Worm (Caenorhabditis elegans) whole organism, young adult: ENCODE measurements around the gene C33C12.4.

ENCODE experiments used
- B0019.2 ChIP-seq: fragments of 200-800 bp; sonication (Bioruptor generic); conservative IDR thresholded peaks from 2 replicates; pipeline ENCODE4 v1.3.6; 2022; ENCODE audit warnings: missing genetic modification reagents, missing genetic modification characterization, missing compliant biosample characterization
- C17E4.6 ChIP-seq: fragments of 200-800 bp; sonication (Bioruptor generic); IDR thresholded peaks from 2 replicates; pipeline ENCODE4 v1.3.6; 2022; ENCODE audit warnings: missing genetic modification reagents, missing genetic modification characterization, missing compliant biosample characterization
- F37B4.10 ChIP-seq: fragments of 200-800 bp; sonication (Bioruptor generic); IDR thresholded peaks from 2 replicates; pipeline ENCODE4 v1.3.6; 2022; ENCODE audit warnings: missing genetic modification characterization, missing compliant biosample characterization
- F57A8.1 ChIP-seq: fragments of 200-800 bp; sonication (Bioruptor generic); optimal IDR thresholded peaks from 2 replicates; lab custom pipeline; 2018; ENCODE audit warnings: mild to moderate bottlenecking, missing genetic modification characterization, moderate library complexity, missing compliant biosample characterization
- F57C9.4 ChIP-seq: sonication (generic microtip); optimal IDR thresholded peaks from 2 replicates; lab custom pipeline; 2017; ENCODE audit warnings: mild to moderate bottlenecking, missing genetic modification characterization, missing compliant biosample characterization
- K11D2.4 ChIP-seq: fragments of 200-800 bp; sonication (Bioruptor generic); IDR thresholded peaks from 2 replicates; pipeline ENCODE4 v1.3.6; 2022; ENCODE audit warnings: missing genetic modification reagents, missing genetic modification characterization, missing compliant biosample characterization
- Y95B8A.8 ChIP-seq: fragments of 200-800 bp; sonication (Bioruptor generic); IDR thresholded peaks from 2 replicates; pipeline ENCODE4 v1.3.6; 2022; ENCODE audit warnings: missing genetic modification reagents, missing genetic modification characterization, missing compliant biosample characterization
- attf-5 ChIP-seq: fragments of 200-800 bp; sonication (Bioruptor generic); optimal IDR thresholded peaks from 2 replicates; lab custom pipeline; 2018; ENCODE audit warnings: mild to moderate bottlenecking, missing genetic modification characterization, missing compliant biosample characterization
- ccch-3 ChIP-seq: fragments of 200-800 bp; sonication (Bioruptor generic); optimal IDR thresholded peaks from 2 replicates; lab custom pipeline; 2018; ENCODE audit warnings: mild to moderate bottlenecking, missing genetic modification characterization, missing compliant biosample characterization
- cebp-1 ChIP-seq, 2 experiments: fragments of 200-800 bp in 1 of 2; sonication (Bioruptor generic) in 1 of 2; sonication (generic microtip) in 1 of 2; IDR thresholded peaks in 1 of 2; optimal IDR thresholded peaks in 1 of 2; 2 replicates each; pipeline versions ENCODE4 v1.3.6 to Lab custom; 2017 to 2022; ENCODE audit warnings: missing compliant biosample characterization in 2 of 2, missing genetic modification characterization in 2 of 2, mild to moderate bottlenecking in 1 of 2, missing genetic modification reagents in 1 of 2, moderate library complexity in 1 of 2
- ceh-27 ChIP-seq: fragments of 200-800 bp; sonication (Bioruptor generic); optimal IDR thresholded peaks from 2 replicates; lab custom pipeline; 2018; ENCODE audit warnings: mild to moderate bottlenecking, missing genetic modification characterization, moderate library complexity, missing compliant biosample characterization
- ceh-58 ChIP-seq: fragments of 200-800 bp; sonication (Bioruptor generic); IDR thresholded peaks from 2 replicates; pipeline ENCODE4 v1.3.6; 2022; ENCODE audit warnings: missing genetic modification characterization, missing compliant biosample characterization
- ceh-79 ChIP-seq: sonication (generic microtip); optimal IDR thresholded peaks from 2 replicates; lab custom pipeline; 2017; ENCODE audit warnings: mild to moderate bottlenecking, missing genetic modification characterization, missing compliant biosample characterization
- ceh-91 ChIP-seq: fragments of 200-800 bp; sonication (Bioruptor generic); IDR thresholded peaks from 2 replicates; pipeline ENCODE4 v1.3.6; 2022; ENCODE audit warnings: missing genetic modification reagents, missing genetic modification characterization, missing compliant biosample characterization
- chd-7 ChIP-seq: sonication (generic microtip); optimal IDR thresholded peaks from 2 replicates; lab custom pipeline; 2016; ENCODE audit warnings: mild to moderate bottlenecking, missing genetic modification characterization, moderate library complexity, missing compliant biosample characterization
- dpff-1 ChIP-seq: sonication (generic microtip); optimal IDR thresholded peaks from 2 replicates; lab custom pipeline; 2017; ENCODE audit warnings: mild to moderate bottlenecking, missing genetic modification characterization, missing compliant biosample characterization
- dpl-1 ChIP-seq: fragments of 150-350 bp; optimal IDR thresholded peaks from 2 replicates; lab custom pipeline; 2014; ENCODE audit warnings: missing biosample characterization, missing genetic modification reagents, missing genetic modification characterization
- efl-1 ChIP-seq: fragments of 150-350 bp; optimal IDR thresholded peaks from 2 replicates; lab custom pipeline; 2014; ENCODE audit warnings: missing biosample characterization, missing genetic modification reagents, missing genetic modification characterization
- ets-4 ChIP-seq: fragments of 200-800 bp; sonication (Bioruptor generic); optimal IDR thresholded peaks from 2 replicates; lab custom pipeline; 2018; ENCODE audit warnings: mild to moderate bottlenecking, missing genetic modification characterization, missing compliant biosample characterization
- him-1 ChIP-seq: sonication (generic microtip); optimal IDR thresholded peaks from 2 replicates; lab custom pipeline; 2016; ENCODE audit warnings: missing genotype, missing genetic modification reagents, missing genetic modification characterization, missing compliant biosample characterization
- hlh-12 ChIP-seq: sonication (generic microtip); optimal IDR thresholded peaks from 2 replicates; lab custom pipeline; 2016; ENCODE audit warnings: missing genetic modification characterization, missing compliant biosample characterization
- hmg-1.2 ChIP-seq: fragments of 200-800 bp; sonication (Bioruptor generic); IDR thresholded peaks from 2 replicates; pipeline ENCODE4 v1.3.6; 2022; ENCODE audit warnings: missing genetic modification reagents, missing genetic modification characterization, missing compliant biosample characterization
- hsf-1 ChIP-seq: fragments of 200-800 bp; sonication (Bioruptor generic); IDR thresholded peaks from 2 replicates; pipeline ENCODE4 v1.3.6; 2022; ENCODE audit warnings: missing genetic modification reagents, missing genetic modification characterization, missing compliant biosample characterization
- lin-35 ChIP-seq, 3 experiments: fragments of 150-350 bp in 2 of 3; sonication (generic microtip) in 1 of 3; optimal IDR thresholded peaks; 2 replicates each; lab custom pipeline; 2014 to 2018; ENCODE audit warnings: missing biosample characterization in 3 of 3, missing genetic modification characterization in 3 of 3, missing genetic modification reagents in 3 of 3
- lsl-1 ChIP-seq: fragments of 200-800 bp; sonication (Bioruptor generic); optimal IDR thresholded peaks from 2 replicates; lab custom pipeline; 2018; ENCODE audit warnings: mild to moderate bottlenecking, missing genetic modification characterization, moderate library complexity, missing compliant biosample characterization
- mcd-1 ChIP-seq: fragments of 200-800 bp; sonication (Bioruptor generic); IDR thresholded peaks from 2 replicates; pipeline ENCODE4 v1.3.6; 2022; ENCODE audit warnings: missing genetic modification reagents, missing genetic modification characterization, missing compliant biosample characterization
- nfya-1 ChIP-seq: sonication (generic microtip); optimal IDR thresholded peaks from 2 replicates; lab custom pipeline; 2017; ENCODE audit warnings: antibody characterized with exemption, missing compliant biosample characterization, missing genetic modification characterization, borderline replicate concordance; ENCODE audit not compliant: insufficient read depth
- nfya-2 ChIP-seq: fragments of 200-800 bp; sonication (Bioruptor generic); IDR thresholded peaks from 2 replicates; pipeline ENCODE4 v1.3.6; 2022; ENCODE audit warnings: missing genetic modification reagents, missing genetic modification characterization, missing compliant biosample characterization
- nhr-179 ChIP-seq: sonication (generic microtip); optimal IDR thresholded peaks from 2 replicates; lab custom pipeline; 2016; ENCODE audit warnings: mild to moderate bottlenecking, missing genetic modification characterization, missing compliant biosample characterization
- pbrm-1 ChIP-seq: fragments of 200-800 bp; sonication (Bioruptor generic); IDR thresholded peaks from 2 replicates; pipeline ENCODE4 v1.3.6; 2022; ENCODE audit warnings: missing genetic modification reagents, missing genetic modification characterization, missing compliant biosample characterization
- pha-4 ChIP-seq: fragments of 150-350 bp; sonication (generic microtip); optimal IDR thresholded peaks from 2 replicates; lab custom pipeline; 2014; ENCODE audit warnings: missing biosample characterization, missing genetic modification reagents, missing genetic modification characterization
- rcor-1 ChIP-seq: fragments of 200-800 bp; sonication (Bioruptor generic); IDR thresholded peaks from 2 replicates; pipeline ENCODE4 v1.3.6; 2022; ENCODE audit warnings: missing genetic modification reagents, missing genetic modification characterization, missing compliant biosample characterization
- rec-8 ChIP-seq, 2 experiments: sonication (generic microtip); optimal IDR thresholded peaks; 2 replicates each; lab custom pipeline; 2016; ENCODE audit warnings: mild to moderate bottlenecking in 2 of 2, missing genetic modification characterization in 2 of 2, missing genetic modification reagents in 2 of 2, missing genotype in 2 of 2, missing biosample characterization in 1 of 2, missing compliant biosample characterization in 1 of 2, moderate library complexity in 1 of 2
- rpc-1 ChIP-seq, 2 experiments: fragments of 150-350 bp in 1 of 2; sonication (generic microtip) in 1 of 2; optimal IDR thresholded peaks; 2 replicates each; lab custom pipeline; 2014 to 2018; ENCODE audit warnings: missing biosample characterization in 1 of 2, missing genetic modification characterization in 1 of 2, missing genetic modification reagents in 1 of 2, missing genotype in 1 of 2
- snpc-1.3 ChIP-seq: sonication (generic microtip); optimal IDR thresholded peaks from 2 replicates; lab custom pipeline; 2017; ENCODE audit warnings: missing genetic modification characterization, mild to moderate bottlenecking, missing compliant biosample characterization, antibody characterized with exemption, moderate library complexity, missing genotype, missing genetic modification reagents; ENCODE audit not compliant: insufficient read depth
- snpc-4 ChIP-seq, 5 experiments: fragments of 150-350 bp in 1 of 5; sonication (generic microtip) in 4 of 5; optimal IDR thresholded peaks; 2 replicates each; lab custom pipeline; 2014 to 2018; ENCODE audit warnings: missing genetic modification characterization in 5 of 5, missing biosample characterization in 3 of 5, antibody characterized with exemption in 2 of 5, mild to moderate bottlenecking in 2 of 5, missing compliant biosample characterization in 2 of 5, missing genotype in 2 of 5, moderate library complexity in 2 of 5, missing genetic modification reagents in 1 of 5
- somi-1 ChIP-seq: fragments of 200-800 bp; sonication (Bioruptor generic); optimal IDR thresholded peaks from 2 replicates; lab custom pipeline; 2018; ENCODE audit warnings: mild to moderate bottlenecking, missing genetic modification characterization, missing compliant biosample characterization
- xnd-1 ChIP-seq: sonication (generic microtip); optimal IDR thresholded peaks from 2 replicates; lab custom pipeline; 2016; ENCODE audit warnings: missing genotype, missing genetic modification reagents, missing genetic modification characterization, missing compliant biosample characterization
- zim-3 ChIP-seq: sonication (generic microtip); optimal IDR thresholded peaks from 2 replicates; lab custom pipeline; 2017; ENCODE audit warnings: mild to moderate bottlenecking, missing genetic modification characterization, moderate library complexity, missing compliant biosample characterization
- ztf-6 ChIP-seq: fragments of 200-800 bp; sonication (Bioruptor generic); IDR thresholded peaks from 2 replicates; pipeline ENCODE4 v1.3.6; 2022; ENCODE audit warnings: missing genetic modification reagents, missing genetic modification characterization, missing compliant biosample characterization

Gene C33C12.4

DNA sequence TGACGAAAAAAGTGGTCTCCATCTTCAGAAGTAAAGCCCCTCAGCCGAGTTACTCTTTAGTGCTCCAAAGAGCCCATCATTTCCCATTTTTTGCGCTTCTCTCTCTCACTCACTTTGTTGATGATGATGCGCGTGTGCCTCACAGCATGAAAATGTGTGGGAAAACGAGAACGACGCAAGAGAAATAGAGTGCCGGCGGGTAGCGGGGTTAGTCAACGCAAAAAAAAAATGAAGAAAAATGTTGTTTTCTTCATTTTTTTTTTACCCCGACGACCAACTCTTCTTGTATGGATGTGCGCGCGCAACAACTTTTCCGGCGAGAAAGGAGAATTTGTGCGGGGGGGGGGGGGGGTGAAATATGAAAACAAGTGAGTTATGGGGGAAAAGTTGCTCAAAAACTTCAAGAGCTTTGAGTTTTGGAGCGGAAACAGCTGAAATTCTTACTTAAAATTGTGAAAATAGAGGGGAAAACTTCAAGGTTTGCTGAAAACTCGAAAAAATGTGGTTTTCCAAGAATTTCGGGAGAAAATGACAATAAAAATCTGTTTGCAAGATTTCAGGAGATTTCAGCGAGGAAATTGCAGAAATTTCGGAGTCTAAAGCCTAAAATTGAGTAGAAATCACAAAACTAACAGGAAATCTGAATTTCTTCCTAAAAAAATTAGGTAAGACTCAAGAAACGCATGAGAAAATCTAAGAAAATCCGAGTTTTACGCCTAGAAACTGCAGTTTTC lies 31.4 kb upstream of the C33C12.4 start, which contains the start of gene C33C12.1:
C33C12.1 (plus strand) TSS at position 684 of the 734 bp plus-strand sequence.
- TF ChIP-seq ceh-91 (GFP tag; lab: Robert Waterston, UW) (no peak), rec-8 (tag; optimal IDR thresholded peaks at IDR 0.05; lab: Kevin White, UChicago) (no peak), cebp-1 (GFP tag; IDR thresholded peaks at IDR 0.05; lab: Robert Waterston, UW) (no peak), cebp-1 (tag; optimal IDR thresholded peaks at IDR 0.05; lab: Kevin White, UChicago) (peak; percentile 3), C17E4.6 (no peak), lin-35 (GFP tag; optimal IDR thresholded peaks at IDR 0.05; lab: Kevin White, UChicago) (no peak), hlh-12 (tag; lab: Kevin White, UChicago) (no peak)

- no peak for TF ChIP-seq Y95B8A.8 (GFP tag; lab: Robert Waterston, UW)
- no peak for TF ChIP-seq F57C9.4
- no peak for TF ChIP-seq mcd-1 (GFP tag; lab: Robert Waterston, UW)
- TF ChIP-seq ceh-58, result no peak
- no peak for TF ChIP-seq xnd-1 (tag; lab: Kevin White, UChicago)
- TF ChIP-seq rpc-1 (optimal IDR thresholded peaks at IDR 0.05; lab: Kevin White, UChicago), result no peak
- TF ChIP-seq rpc-1 (tag; optimal IDR thresholded peaks at IDR 0.05; lab: Kevin White, UChicago), result no peak
- no peak for TF ChIP-seq B0019.2
- no peak for TF ChIP-seq K11D2.4 (GFP tag; lab: Robert Waterston, UW)
- TF ChIP-seq ets-4, result no peak
- no peak for TF ChIP-seq dpl-1 (GFP tag; lab: Kevin White, UChicago)
- TF ChIP-seq chd-7, result no peak
- TF ChIP-seq nfya-1 (tag; lab: Kevin White, UChicago), result no peak
- TF ChIP-seq attf-5, result no peak
- TF ChIP-seq efl-1 (GFP tag; lab: Kevin White, UChicago), result no peak
- no peak for TF ChIP-seq nfya-2
- no peak for TF ChIP-seq pbrm-1
- TF ChIP-seq ceh-79 (tag; lab: Kevin White, UChicago), result no peak
- TF ChIP-seq dpff-1 (tag; lab: Kevin White, UChicago), result no peak
- no peak for TF ChIP-seq rcor-1
- no peak for TF ChIP-seq zim-3 (tag; lab: Kevin White, UChicago)
- TF ChIP-seq, all 124 proteins: peak for 0
These were observed 30.5 kb upstream of the C33C12.4 start for ce11 chrII:2196742-2197141.

DNA sequence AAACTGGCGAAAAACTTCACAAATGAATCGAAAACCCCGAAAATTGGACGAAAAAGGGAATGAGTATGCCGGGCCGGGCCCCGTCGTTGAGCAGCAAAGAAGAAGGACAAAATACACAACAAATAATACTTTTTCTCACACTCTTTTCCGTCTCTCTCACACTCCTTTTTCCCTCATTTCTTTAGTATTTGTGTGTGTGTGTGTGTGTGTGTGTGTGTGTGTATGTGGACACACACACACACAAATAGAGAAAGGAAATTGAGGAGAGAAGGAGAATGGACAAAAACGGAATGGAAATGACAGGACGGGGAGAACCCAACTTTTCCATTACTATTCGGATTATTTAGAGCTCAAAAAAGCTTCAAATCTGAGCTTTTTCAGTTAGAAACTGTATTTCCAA lies 29.3 kb upstream of the C33C12.4 start:
- peak; percentile 18; the same call in 1 of the 2 replicates for TF ChIP-seq hmg-1.2 (GFP tag; lab: Robert Waterston, UW)
- no peak for TF ChIP-seq efl-1 (GFP tag; lab: Kevin White, UChicago)
- no peak for TF ChIP-seq snpc-1.3 (tag; lab: Kevin White, UChicago)
- TF ChIP-seq cebp-1 (GFP tag; IDR thresholded peaks at IDR 0.05; lab: Robert Waterston, UW), result no peak
- peak; percentile 17 for TF ChIP-seq cebp-1 (tag; optimal IDR thresholded peaks at IDR 0.05; lab: Kevin White, UChicago)
- peak; percentile 28 for TF ChIP-seq ceh-27

- TF ChIP-seq snpc-4 (GFP tag; optimal IDR thresholded peaks at IDR 0.05; lab: Kevin White, UChicago) (no peak), snpc-4 (tag; optimal IDR thresholded peaks at IDR 0.05; lab: Kevin White, UChicago) (no peak), nhr-179 (tag; lab: Kevin White, UChicago) (no peak), pha-4 (tag; lab: Kevin White, UChicago) (no peak), F57A8.1 (no peak), dpff-1 (tag; lab: Kevin White, UChicago) (no peak), attf-5 (no peak), Y95B8A.8 (GFP tag; lab: Robert Waterston, UW) (no peak), ccch-3 (GFP tag; lab: Kevin White, UChicago) (no peak), nfya-1 (tag; lab: Kevin White, UChicago) (no peak), hsf-1 (GFP tag; lab: Robert Waterston, UW) (no peak), him-1 (tag; lab: Kevin White, UChicago) (no peak), somi-1 (no peak), ztf-6 (GFP tag; lab: Robert Waterston, UW) (no peak), lsl-1 (no peak), ets-4 (no peak), F37B4.10 (GFP tag; lab: Robert Waterston, UW) (no peak)
- TF ChIP-seq, all 124 proteins: peak for 0
These were observed 26.0 kb upstream of the C33C12.4 start for ce11 chrII:2192267-2192666.
